Worm (Caenorhabditis elegans) whole organism, L1 larva: ENCODE results near the gene F13H8.2.
A peak's percentile ranks its signal among the peaks of the same experiment; 100 is the strongest.

Experiments used
- C16A3.4 ChIP-seq: fragments of 150-350 bp; optimal IDR thresholded peaks from 2 replicates; lab custom pipeline; 2014; ENCODE audit warnings: missing biosample characterization, missing genetic modification characterization
- F16B12.6 ChIP-seq: fragments of 150-350 bp; optimal IDR thresholded peaks from 2 replicates; lab custom pipeline; 2014; ENCODE audit warnings: missing biosample characterization, missing genetic modification characterization
- alr-1 ChIP-seq: fragments of 200-800 bp; sonication (Bioruptor generic); optimal IDR thresholded peaks from 2 replicates; lab custom pipeline; 2018; ENCODE audit warnings: borderline replicate concordance, mild to moderate bottlenecking, missing genetic modification characterization, missing compliant biosample characterization
- aly-2 ChIP-seq: fragments of 150-350 bp; optimal IDR thresholded peaks from 2 replicates; lab custom pipeline; 2014; ENCODE audit warnings: missing biosample characterization, missing genetic modification characterization
- ceh-82 ChIP-seq, 3 experiments: fragments of 150-350 bp in 1 of 3; sonication (generic microtip) in 2 of 3; optimal IDR thresholded peaks; 2 replicates each; lab custom pipeline; 2014 to 2017; ENCODE audit warnings: missing biosample characterization in 3 of 3, missing genetic modification characterization in 3 of 3
- ceh-90 ChIP-seq: sonication (generic microtip); optimal IDR thresholded peaks from 2 replicates; lab custom pipeline; 2016; ENCODE audit warnings: missing genetic modification characterization, missing compliant biosample characterization
- ces-1 ChIP-seq: fragments of 150-350 bp; optimal IDR thresholded peaks from 2 replicates; lab custom pipeline; 2014; ENCODE audit warnings: missing biosample characterization, missing genetic modification reagents, missing genetic modification characterization
- dpl-1 ChIP-seq, 3 experiments: fragments of 150-350 bp in 2 of 3; sonication (generic microtip) in 1 of 3; optimal IDR thresholded peaks; 2 replicates each; lab custom pipeline; 2014 to 2017; ENCODE audit warnings: missing biosample characterization in 3 of 3, missing genetic modification characterization in 3 of 3, missing genetic modification reagents in 3 of 3
- egl-13 ChIP-seq: sonication (generic microtip); optimal IDR thresholded peaks from 2 replicates; lab custom pipeline; 2016; ENCODE audit warnings: missing genotype, missing genetic modification reagents, missing genetic modification characterization, missing compliant biosample characterization
- elt-2 ChIP-seq: sonication (generic microtip); optimal IDR thresholded peaks from 2 replicates; lab custom pipeline; 2016; ENCODE audit warnings: missing genetic modification characterization, mild to moderate bottlenecking, inconsistent platforms, missing compliant biosample characterization, missing genetic modification reagents
- fkh-10 ChIP-seq: sonication (generic microtip); optimal IDR thresholded peaks from 2 replicates; lab custom pipeline; 2017; ENCODE audit warnings: missing biosample characterization, missing genetic modification reagents, missing genetic modification characterization
- fkh-4 ChIP-seq: sonication (generic microtip); optimal IDR thresholded peaks from 2 replicates; lab custom pipeline; 2016; ENCODE audit warnings: missing compliant biosample characterization, missing genetic modification characterization, borderline replicate concordance
- fos-1 ChIP-seq: fragments of 150-350 bp; optimal IDR thresholded peaks from 2 replicates; lab custom pipeline; 2014; ENCODE audit warnings: missing biosample characterization, missing genetic modification characterization
- grh-1 ChIP-seq: fragments of 200-800 bp; sonication (Bioruptor generic); IDR thresholded peaks from 2 replicates; pipeline ENCODE4 v1.3.6; 2022; ENCODE audit warnings: missing genetic modification reagents, missing genetic modification characterization, missing compliant biosample characterization
- irx-1 ChIP-seq: sonication (generic microtip); optimal IDR thresholded peaks from 2 replicates; lab custom pipeline; 2016; ENCODE audit warnings: missing genetic modification characterization, missing compliant biosample characterization
- isw-1 ChIP-seq: fragments of 200-800 bp; sonication (Bioruptor generic); IDR thresholded peaks from 2 replicates; pipeline ENCODE4 v1.3.6; 2022; ENCODE audit warnings: missing genetic modification characterization, missing compliant biosample characterization
- lin-14 ChIP-seq: fragments of 200-800 bp; sonication (Bioruptor generic); optimal IDR thresholded peaks from 2 replicates; lab custom pipeline; 2018; ENCODE audit warnings: mild to moderate bottlenecking, missing genetic modification characterization, moderate library complexity, missing compliant biosample characterization
- lin-15B ChIP-seq: fragments of 150-350 bp; sonication (generic microtip); optimal IDR thresholded peaks from 3 replicates; lab custom pipeline; 2014; ENCODE audit warnings: missing biosample characterization, missing genetic modification characterization
- lir-3 ChIP-seq: sonication (generic microtip); optimal IDR thresholded peaks from 2 replicates; lab custom pipeline; 2016; ENCODE audit warnings: mild to moderate bottlenecking, missing genetic modification characterization, moderate library complexity, missing compliant biosample characterization; ENCODE audit not compliant: poor library complexity
- lsy-2 ChIP-seq, 2 experiments: fragments of 150-350 bp; optimal IDR thresholded peaks; 2 replicates each; lab custom pipeline; 2014; ENCODE audit warnings: missing biosample characterization in 2 of 2, missing genetic modification characterization in 2 of 2
- mab-9 ChIP-seq: fragments of 200-800 bp; sonication (Bioruptor generic); IDR thresholded peaks from 2 replicates; pipeline ENCODE4 v1.3.6; 2022; ENCODE audit warnings: missing genetic modification reagents, missing genetic modification characterization, missing compliant biosample characterization
- mdl-1 ChIP-seq, 2 experiments: fragments of 150-350 bp; optimal IDR thresholded peaks; 2 replicates each; lab custom pipeline; 2014 to 2017; ENCODE audit warnings: missing biosample characterization in 2 of 2, missing genetic modification characterization in 2 of 2, inconsistent platforms in 1 of 2
- mef-2 ChIP-seq: fragments of 150-350 bp; optimal IDR thresholded peaks from 2 replicates; lab custom pipeline; 2014; ENCODE audit warnings: missing biosample characterization, missing genetic modification characterization
- mep-1 ChIP-seq: fragments of 150-350 bp; optimal IDR thresholded peaks from 2 replicates; lab custom pipeline; 2014; ENCODE audit warnings: missing biosample characterization, missing genetic modification characterization
- nhr-11 ChIP-seq: fragments of 150-350 bp; optimal IDR thresholded peaks from 2 replicates; lab custom pipeline; 2014; ENCODE audit warnings: missing biosample characterization, missing genetic modification characterization
- nhr-12 ChIP-seq: sonication (generic microtip); optimal IDR thresholded peaks from 2 replicates; lab custom pipeline; 2017; ENCODE audit warnings: missing biosample characterization, missing genetic modification characterization
- nhr-19 ChIP-seq: fragments of 200-800 bp; sonication (Bioruptor generic); conservative IDR thresholded peaks from 2 replicates; pipeline ENCODE4 v1.3.6; 2022; ENCODE audit warnings: missing genetic modification characterization, missing compliant biosample characterization
- nhr-47 ChIP-seq: sonication (generic microtip); optimal IDR thresholded peaks from 2 replicates; lab custom pipeline; 2016; ENCODE audit warnings: mild to moderate bottlenecking, missing genetic modification characterization, moderate library complexity, missing compliant biosample characterization
- nhr-71 ChIP-seq: sonication (generic microtip); optimal IDR thresholded peaks from 2 replicates; lab custom pipeline; 2016; ENCODE audit warnings: mild to moderate bottlenecking, missing genetic modification characterization, moderate library complexity, missing compliant biosample characterization
- nhr-76 ChIP-seq: sonication (generic microtip); optimal IDR thresholded peaks from 2 replicates; lab custom pipeline; 2017; ENCODE audit warnings: missing biosample characterization, missing genetic modification characterization
- nhr-85 ChIP-seq: sonication (generic microtip); peaks from one replicate; lab custom pipeline; 2016; ENCODE audit warnings: missing genetic modification characterization, inconsistent platforms, missing compliant biosample characterization
- nhr-90 ChIP-seq: sonication (generic microtip); optimal IDR thresholded peaks from 2 replicates; lab custom pipeline; 2016; ENCODE audit warnings: mild to moderate bottlenecking, missing genetic modification characterization, missing compliant biosample characterization; ENCODE audit not compliant: poor library complexity
- pag-3 ChIP-seq: sonication (generic microtip); optimal IDR thresholded peaks from 2 replicates; lab custom pipeline; 2017; ENCODE audit warnings: missing genetic modification characterization, mild to moderate bottlenecking, missing compliant biosample characterization, antibody characterized with exemption, borderline replicate concordance; ENCODE audit not compliant: insufficient read depth
- pqm-1 ChIP-seq: sonication (generic microtip); optimal IDR thresholded peaks from 3 replicates; lab custom pipeline; 2017; ENCODE audit warnings: missing biosample characterization, missing genetic modification characterization
- rnt-1 ChIP-seq: sonication (generic microtip); optimal IDR thresholded peaks from 2 replicates; lab custom pipeline; 2016; ENCODE audit warnings: mild to moderate bottlenecking, missing genetic modification characterization, moderate library complexity, missing compliant biosample characterization
- skn-1 ChIP-seq: fragments of 150-350 bp; optimal IDR thresholded peaks from 2 replicates; lab custom pipeline; 2014; ENCODE audit warnings: missing biosample characterization, missing genetic modification characterization
- snpc-4 ChIP-seq: fragments of 150-350 bp; optimal IDR thresholded peaks from 2 replicates; lab custom pipeline; 2014; ENCODE audit warnings: missing biosample characterization, missing genetic modification characterization
- snu-23 ChIP-seq: sonication (generic microtip); optimal IDR thresholded peaks from 2 replicates; lab custom pipeline; 2016; ENCODE audit warnings: missing genetic modification characterization, missing compliant biosample characterization
- sox-4 ChIP-seq: sonication (generic microtip); optimal IDR thresholded peaks from 2 replicates; lab custom pipeline; 2016; ENCODE audit warnings: missing genetic modification characterization, missing compliant biosample characterization
- swsn-7 ChIP-seq: sonication (generic microtip); optimal IDR thresholded peaks from 2 replicates; lab custom pipeline; 2016; ENCODE audit warnings: missing genetic modification characterization, missing compliant biosample characterization
- tbx-2 ChIP-seq: sonication (generic microtip); optimal IDR thresholded peaks from 2 replicates; lab custom pipeline; 2016; ENCODE audit warnings: missing genetic modification characterization, missing compliant biosample characterization
- unc-30 ChIP-seq: sonication (generic microtip); optimal IDR thresholded peaks from 2 replicates; lab custom pipeline; 2017; ENCODE audit warnings: missing biosample characterization, missing genetic modification characterization
- unc-62 ChIP-seq: fragments of 150-350 bp; optimal IDR thresholded peaks from 2 replicates; lab custom pipeline; 2014; ENCODE audit warnings: missing biosample characterization, missing genetic modification reagents, missing genetic modification characterization
- vab-15 ChIP-seq: sonication (generic microtip); optimal IDR thresholded peaks from 2 replicates; lab custom pipeline; 2017; ENCODE audit warnings: missing genotype, mild to moderate bottlenecking, missing genetic modification characterization, missing compliant biosample characterization
- xbp-1 ChIP-seq: sonication (generic microtip); optimal IDR thresholded peaks from 2 replicates; lab custom pipeline; 2016; ENCODE audit warnings: missing genetic modification characterization, missing compliant biosample characterization
- zag-1 ChIP-seq: fragments of 150-350 bp; optimal IDR thresholded peaks from 2 replicates; lab custom pipeline; 2014; ENCODE audit warnings: missing biosample characterization, missing genetic modification characterization
- zip-4 ChIP-seq: fragments of 200-800 bp; sonication (Bioruptor generic); optimal IDR thresholded peaks from 2 replicates; lab custom pipeline; 2018; ENCODE audit warnings: mild to moderate bottlenecking, missing genetic modification characterization, moderate library complexity, missing compliant biosample characterization
- ztf-11 ChIP-seq, 2 experiments: sonication (generic microtip); optimal IDR thresholded peaks; 2 replicates each; lab custom pipeline; 2016 to 2017; ENCODE audit warnings: missing genetic modification characterization in 2 of 2, missing biosample characterization in 1 of 2, missing compliant biosample characterization in 1 of 2

Gene F13H8.2

DNA sequence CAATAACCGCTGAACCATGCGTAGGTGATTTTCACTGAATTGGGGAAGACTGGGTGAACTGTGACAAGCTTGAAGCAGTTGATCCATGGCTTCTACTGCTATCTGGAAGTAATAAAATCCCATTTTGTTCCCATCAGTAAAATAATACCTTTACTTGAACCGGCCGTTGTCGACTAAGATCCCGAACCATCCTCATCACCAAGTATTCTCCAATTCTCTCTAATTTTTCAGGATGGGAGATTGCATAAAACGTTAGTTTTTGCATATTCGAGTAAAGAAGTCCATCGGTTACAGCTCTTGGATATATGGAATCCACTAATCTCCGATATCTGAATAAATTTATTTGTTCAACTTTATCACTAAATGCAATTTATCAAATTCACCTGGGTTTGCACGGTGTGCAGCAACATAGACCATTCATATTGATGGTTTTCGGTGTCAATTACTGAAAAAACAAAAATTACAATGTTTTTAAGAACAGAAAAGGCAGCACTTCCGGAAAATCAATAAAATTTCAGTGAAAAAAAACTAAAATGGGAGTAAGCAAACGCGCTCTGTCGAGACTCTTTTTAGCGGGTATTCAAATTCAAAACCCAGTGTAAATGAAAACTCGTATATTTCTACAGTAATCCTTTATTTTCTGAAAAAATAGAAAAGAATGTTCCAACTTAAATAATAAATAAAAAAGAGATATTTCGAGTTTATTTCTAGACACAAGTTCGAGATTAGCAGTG lies 50.7 kb downstream of the F13H8.2 start, which contains the start of gene efr-3 (continued):
- TF ChIP-seq swsn-7 (tag; lab: Kevin White, UChicago) (peak; percentile 21), vab-15 (tag; lab: Kevin White, UChicago) (no peak), mef-2 (tag; lab: Kevin White, UChicago) (no peak), lin-14 (GFP tag; lab: Kevin White, UChicago) (peak; percentile 47), nhr-71 (tag; lab: Kevin White, UChicago) (peak; percentile 60), lir-3 (no peak), ztf-11 (tag; optimal IDR thresholded peaks at IDR 0.05; lab: Kevin White, UChicago) (no peak), fos-1 (tag; lab: Kevin White, UChicago) (no peak), rnt-1 (tag; lab: Kevin White, UChicago) (peak; percentile 58), zag-1 (tag; lab: Kevin White, UChicago) (no peak), unc-30 (no peak), grh-1 (no peak), nhr-19 (GFP tag; lab: Robert Waterston, UW) (peak; percentile 21; the same call in 1 of the 2 replicates), mep-1 (tag; lab: Kevin White, UChicago) (peak; percentile 62), F16B12.6 (peak; percentile 31), dpl-1 (GFP tag; optimal IDR thresholded peaks at IDR 0.05; lab: Kevin White, UChicago) (peak; percentile 89 to 95 (median 93)), pag-3 (tag; lab: Kevin White, UChicago) (no peak), nhr-11 (tag; lab: Kevin White, UChicago) (peak; percentile 18), sox-4 (tag; lab: Kevin White, UChicago) (no peak), nhr-47 (peak; percentile 67), tbx-2 (peak; percentile 58), lin-15B (tag; lab: Kevin White, UChicago) (peak; percentile 24), mab-9 (GFP tag; lab: Robert Waterston, UW) (no peak), nhr-76 (tag; lab: Kevin White, UChicago) (no peak), aly-2 (tag; lab: Kevin White, UChicago) (no peak), ceh-90 (no peak), xbp-1 (tag; lab: Kevin White, UChicago) (peak; percentile 55), elt-2 (tag; lab: Kevin White, UChicago) (no peak), nhr-90 (tag; lab: Kevin White, UChicago) (peak; percentile 21), nhr-85 (tag; lab: Kevin White, UChicago) (peak; percentile 51), skn-1 (tag; lab: Kevin White, UChicago) (peak; percentile 40), egl-13 (tag; lab: Kevin White, UChicago) (no peak), snu-23 (GFP tag; lab: Kevin White, UChicago) (peak; percentile 55), mdl-1 (tag; optimal IDR thresholded peaks at IDR 0.05; lab: Kevin White, UChicago) (no peak), C16A3.4 (tag; lab: Kevin White, UChicago) (peak; percentile 16), nhr-12 (no peak), ces-1 (GFP tag; lab: Kevin White, UChicago) (no peak), ceh-82 (tag; optimal IDR thresholded peaks at IDR 0.05; lab: Kevin White, UChicago) (peak in 1 of 3 experiments; percentile 40)

DNA sequence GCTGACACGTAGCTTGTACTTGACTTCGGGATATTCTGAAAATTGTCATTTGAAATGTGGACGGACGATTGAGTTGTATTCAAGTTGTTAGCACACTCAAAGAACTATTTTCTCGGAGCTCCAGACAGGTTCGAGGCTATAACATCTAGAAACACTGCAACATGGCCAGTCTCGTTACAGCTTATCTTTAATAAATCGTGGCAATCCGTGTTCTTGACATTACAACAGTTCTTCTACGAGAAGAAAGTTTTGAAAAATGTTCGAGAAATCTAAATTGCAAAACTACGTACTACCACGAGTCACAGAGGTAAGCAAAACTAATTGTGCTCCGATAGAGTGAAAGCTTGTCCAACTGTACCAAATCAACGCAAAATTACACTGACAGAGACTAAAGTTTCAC lies 51.9 kb downstream of the F13H8.2 start:
- TF ChIP-seq alr-1 (tag; lab: Kevin White, UChicago) (no peak), snpc-4 (tag; lab: Kevin White, UChicago) (no peak), skn-1 (tag; lab: Kevin White, UChicago) (no peak), lsy-2 (tag; optimal IDR thresholded peaks at IDR 0.05; lab: Kevin White, UChicago) (no peak), isw-1 (GFP tag; lab: Robert Waterston, UW) (no peak), mep-1 (tag; lab: Kevin White, UChicago) (no peak), snu-23 (GFP tag; lab: Kevin White, UChicago) (no peak), irx-1 (no peak), zip-4 (GFP tag; lab: Kevin White, UChicago) (no peak), pag-3 (tag; lab: Kevin White, UChicago) (no peak), ceh-90 (no peak), unc-62 (GFP tag; lab: Kevin White, UChicago) (no peak), pqm-1 (no peak), nhr-11 (tag; lab: Kevin White, UChicago) (no peak), fkh-4 (no peak), elt-2 (tag; lab: Kevin White, UChicago) (no peak), lin-15B (tag; lab: Kevin White, UChicago) (no peak), fkh-10 (GFP tag; lab: Kevin White, UChicago) (no peak), zag-1 (tag; lab: Kevin White, UChicago) (no peak)
